1 worm cellular context compared by ENCODE assay signal in the genomic region with DNA sequence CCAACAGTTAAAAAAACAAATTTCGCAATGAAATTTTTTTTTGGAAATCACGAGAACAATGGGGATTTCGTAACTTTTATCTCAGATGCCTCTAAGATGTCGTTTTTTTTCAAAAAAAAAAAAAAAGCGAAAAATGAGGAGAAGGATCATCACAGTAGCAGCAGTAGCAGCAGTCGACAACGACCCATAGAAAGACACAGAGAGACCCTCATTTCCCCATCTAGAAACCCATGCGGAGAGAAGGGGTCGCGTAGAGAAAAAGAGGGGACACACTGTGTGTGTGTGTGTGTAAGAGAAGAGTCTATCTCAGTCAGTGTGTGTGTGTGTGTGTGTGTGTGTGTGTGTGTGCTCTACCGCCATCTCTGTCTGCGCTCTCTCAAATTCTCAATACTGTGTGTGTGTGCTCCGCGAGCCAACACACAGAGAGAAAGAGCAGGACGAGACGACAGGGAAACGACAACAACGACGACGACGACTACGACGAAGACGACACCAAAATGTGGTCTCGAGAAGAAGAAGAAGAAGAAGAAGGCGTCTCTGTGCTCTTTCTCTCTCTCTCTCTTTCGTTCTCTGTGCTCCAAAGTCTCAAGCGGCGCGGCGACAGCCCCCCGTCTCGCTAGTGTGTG.
TF ChIP-seq lines count a peak whose summit lies in the region.

No protein-coding gene starts in this region.

TF ChIP-seq in whole organism, L4 larva, 104 proteins besides CTCF, POLR2A, EP300 and RAD21 (continued from another document):
- TF ChIP-seq lsy-2 (tag; optimal IDR thresholded peaks at IDR 0.05; lab: Kevin White, UChicago) (peak; percentile 62 to 67), nhr-6 (tag; optimal IDR thresholded peaks at IDR 0.05; lab: Kevin White, UChicago) (peak; percentile 69), lin-38 (GFP tag; IDR thresholded peaks at IDR 0.05; lab: Robert Waterston, UW) (peak; percentile 48), dmd-6 (GFP tag; IDR thresholded peaks at IDR 0.05; lab: Robert Waterston, UW) (peak; percentile 52), nhr-102 (tag; optimal IDR thresholded peaks at IDR 0.05; lab: Kevin White, UChicago) (peak; percentile 28), aly-2 (tag; optimal IDR thresholded peaks at IDR 0.05; lab: Kevin White, UChicago) (no peak), T26A8.4 (GFP tag; IDR thresholded peaks at IDR 0.05; lab: Robert Waterston, UW) (peak; percentile 26; the same call in 1 of the 2 replicates), tra-1 (GFP tag; IDR thresholded peaks at IDR 0.05; lab: Robert Waterston, UW) (peak; percentile 32), snpc-1.2 (GFP tag; IDR thresholded peaks at IDR 0.05; lab: Robert Waterston, UW) (no peak), T20F7.1 (GFP tag; optimal IDR thresholded peaks at IDR 0.05; lab: Kevin White, UChicago) (no peak), mep-1 (tag; optimal IDR thresholded peaks at IDR 0.05; lab: Kevin White, UChicago) (peak; percentile 91), ceh-62 (tag; optimal IDR thresholded peaks at IDR 0.05; lab: Kevin White, UChicago) (no peak), unc-130 (GFP tag; optimal IDR thresholded peaks at IDR 0.05; lab: Kevin White, UChicago) (no peak), lir-3 (tag; optimal IDR thresholded peaks at IDR 0.05; lab: Kevin White, UChicago) (no peak), R02D3.7 (tag; optimal IDR thresholded peaks at IDR 0.05; lab: Kevin White, UChicago) (no peak), mes-2 (tag; optimal IDR thresholded peaks at IDR 0.05; lab: Kevin White, UChicago; ENCODE audit: poor library complexity, severe bottlenecking) (peak; percentile 66), nhr-76 (tag; optimal IDR thresholded peaks at IDR 0.05; lab: Kevin White, UChicago) (no peak), F44E2.7 (GFP tag; IDR thresholded peaks at IDR 0.05; lab: Robert Waterston, UW) (no peak), daf-12 (tag; optimal IDR thresholded peaks at IDR 0.05; lab: Kevin White, UChicago) (no peak), nhr-28 (tag; optimal IDR thresholded peaks at IDR 0.05; lab: Kevin White, UChicago) (peak; percentile 82), pha-4 (GFP tag; IDR thresholded peaks at IDR 0.05; lab: Robert Waterston, UW) (peak; percentile 59; the same call in 1 of the 2 replicates), pha-4 (tag; optimal IDR thresholded peaks at IDR 0.05; lab: Kevin White, UChicago) (no peak), set-16 (GFP tag; IDR thresholded peaks at IDR 0.05; lab: Robert Waterston, UW) (peak; percentile 33; the same call in 1 of the 2 replicates), Y5F2A.4 (GFP tag; optimal IDR thresholded peaks at IDR 0.05; lab: Kevin White, UChicago) (no peak), sdz-12 (GFP tag; optimal IDR thresholded peaks at IDR 0.05; lab: Kevin White, UChicago) (no peak), Y75B8A.6 (GFP tag; IDR thresholded peaks at IDR 0.05; lab: Robert Waterston, UW) (no peak), ztf-11 (tag; optimal IDR thresholded peaks at IDR 0.05; lab: Kevin White, UChicago) (no peak), mxl-3 (GFP tag; optimal IDR thresholded peaks at IDR 0.05; lab: Kevin White, UChicago) (peak; percentile 55), ama-1 (optimal IDR thresholded peaks at IDR 0.05; lab: Kevin White, UChicago) (peak; percentile 8), tag-97 (GFP tag; IDR thresholded peaks at IDR 0.05; lab: Robert Waterston, UW) (no peak), F26F4.8 (GFP tag; conservative IDR thresholded peaks at IDR 0.05; lab: Robert Waterston, UW) (no peak), nhr-111 (GFP tag; optimal IDR thresholded peaks at IDR 0.05; lab: Kevin White, UChicago) (no peak)
